Worm (Caenorhabditis elegans) whole organism, L4 larva: Measurements from ENCODE around the gene T04C9.3.

Source experiments
- fos-1 ChIP-seq: fragments of 150-350 bp; optimal IDR thresholded peaks from 2 replicates; lab custom pipeline; 2014; ENCODE audit warnings: missing biosample characterization, missing genetic modification characterization
- lim-7 ChIP-seq: fragments of 200-800 bp; sonication (Bioruptor generic); IDR thresholded peaks from 2 replicates; pipeline ENCODE4 v1.3.6; 2022; ENCODE audit warnings: missing genetic modification characterization, missing compliant biosample characterization
- mes-2 ChIP-seq: sonication (generic microtip); optimal IDR thresholded peaks from 2 replicates; lab custom pipeline; 2016; ENCODE audit warnings: missing genotype, mild to moderate bottlenecking, missing genetic modification characterization, missing compliant biosample characterization; ENCODE audit not compliant: poor library complexity, severe bottlenecking

DNA sequence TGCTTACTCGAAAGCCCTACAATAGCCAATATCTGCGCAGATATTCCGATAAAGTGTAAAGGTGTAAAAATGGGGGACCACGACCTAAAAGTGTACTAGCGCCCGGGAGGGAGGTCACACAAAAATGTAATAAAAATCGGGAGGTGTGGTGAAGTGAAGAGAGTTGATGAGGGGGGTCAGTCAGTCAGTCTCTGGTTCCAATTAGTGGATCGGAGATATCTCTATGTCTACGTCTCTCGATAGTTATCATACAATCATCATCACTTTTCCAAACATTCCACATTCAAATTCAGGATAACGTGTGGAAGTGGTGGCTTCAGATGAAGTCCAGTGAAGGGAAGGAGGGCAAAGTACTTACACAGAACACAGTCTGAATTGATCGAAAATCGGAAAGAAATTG, 9.4 kb upstream of the T04C9.3 start:
- TF ChIP-seq lim-7 (no peak), mes-2 (tag; lab: Kevin White, UChicago) (no peak), fos-1 (tag; lab: Kevin White, UChicago) (no peak)
